Worm (Caenorhabditis elegans) whole organism, young adult: ENCODE results near the gene F33H1.4.

Experiments
- B0261.1 ChIP-seq: sonication (generic microtip); optimal IDR thresholded peaks from 2 replicates; lab custom pipeline; 2016; ENCODE audit warnings: mild to moderate bottlenecking, missing genetic modification characterization, moderate library complexity, missing compliant biosample characterization
- B0336.3 ChIP-seq: fragments of 200-800 bp; sonication (Bioruptor generic); IDR thresholded peaks from 2 replicates; pipeline ENCODE4 v1.3.6; 2022; ENCODE audit warnings: missing genetic modification characterization, missing compliant biosample characterization
- D2030.7 ChIP-seq: fragments of 200-800 bp; sonication (Bioruptor generic); IDR thresholded peaks from 2 replicates; pipeline ENCODE4 v1.3.6; 2022; ENCODE audit warnings: missing genetic modification reagents, missing genetic modification characterization, missing compliant biosample characterization
- F10E7.11 ChIP-seq: sonication (generic microtip); optimal IDR thresholded peaks from 2 replicates; lab custom pipeline; 2017; ENCODE audit warnings: mild to moderate bottlenecking, missing genetic modification characterization, moderate library complexity, missing compliant biosample characterization
- F23B12.7 ChIP-seq: sonication (generic microtip); optimal IDR thresholded peaks from 2 replicates; lab custom pipeline; 2017; ENCODE audit warnings: missing genetic modification characterization, mild to moderate bottlenecking, missing compliant biosample characterization, antibody characterized with exemption, moderate library complexity; ENCODE audit not compliant: insufficient read depth
- F39B2.1 ChIP-seq: fragments of 200-800 bp; sonication (Bioruptor generic); IDR thresholded peaks from 2 replicates; pipeline ENCODE4 v1.3.6; 2022; ENCODE audit warnings: missing genetic modification reagents, missing genetic modification characterization, missing compliant biosample characterization
- F57C9.4 ChIP-seq: sonication (generic microtip); optimal IDR thresholded peaks from 2 replicates; lab custom pipeline; 2017; ENCODE audit warnings: mild to moderate bottlenecking, missing genetic modification characterization, missing compliant biosample characterization
- K11D2.4 ChIP-seq: fragments of 200-800 bp; sonication (Bioruptor generic); IDR thresholded peaks from 2 replicates; pipeline ENCODE4 v1.3.6; 2022; ENCODE audit warnings: missing genetic modification reagents, missing genetic modification characterization, missing compliant biosample characterization
- K12H6.12 ChIP-seq: fragments of 200-800 bp; sonication (Bioruptor generic); optimal IDR thresholded peaks from 2 replicates; lab custom pipeline; 2018; ENCODE audit warnings: mild to moderate bottlenecking, missing genetic modification characterization, missing compliant biosample characterization
- Y53F4B.3 ChIP-seq: fragments of 200-800 bp; sonication (Bioruptor generic); IDR thresholded peaks from 2 replicates; pipeline ENCODE4 v1.3.6; 2022; ENCODE audit warnings: missing genetic modification reagents, missing genetic modification characterization, missing compliant biosample characterization
- Y79H2A.3 ChIP-seq: fragments of 200-800 bp; sonication (Bioruptor generic); conservative IDR thresholded peaks from 2 replicates; pipeline ENCODE4 v1.3.6; 2022; ENCODE audit warnings: missing genetic modification reagents, missing genetic modification characterization, missing compliant biosample characterization
- Y95B8A.8 ChIP-seq: fragments of 200-800 bp; sonication (Bioruptor generic); IDR thresholded peaks from 2 replicates; pipeline ENCODE4 v1.3.6; 2022; ENCODE audit warnings: missing genetic modification reagents, missing genetic modification characterization, missing compliant biosample characterization
- ZK185.1 ChIP-seq: sonication (generic microtip); optimal IDR thresholded peaks from 2 replicates; lab custom pipeline; 2016; ENCODE audit warnings: mild to moderate bottlenecking, missing genetic modification characterization, missing compliant biosample characterization; ENCODE audit not compliant: poor library complexity, severe bottlenecking
- akir-1 ChIP-seq: fragments of 200-800 bp; sonication (Bioruptor generic); optimal IDR thresholded peaks from 2 replicates; lab custom pipeline; 2018; ENCODE audit warnings: mild to moderate bottlenecking, missing genetic modification characterization, moderate library complexity, missing compliant biosample characterization
- ama-1 ChIP-seq, 3 experiments: fragments of 150-350 bp in 1 of 3; sonication (generic microtip) in 2 of 3; optimal IDR thresholded peaks; 2 replicates each; lab custom pipeline; 2014 to 2018; ENCODE audit warnings: missing biosample characterization in 2 of 3, missing genetic modification characterization in 2 of 3, missing genetic modification reagents in 2 of 3
- atf-7 ChIP-seq: sonication (generic microtip); optimal IDR thresholded peaks from 2 replicates; lab custom pipeline; 2017; ENCODE audit warnings: mild to moderate bottlenecking, missing genetic modification characterization, missing compliant biosample characterization
- cebp-1 ChIP-seq, 2 experiments: fragments of 200-800 bp in 1 of 2; sonication (Bioruptor generic) in 1 of 2; sonication (generic microtip) in 1 of 2; IDR thresholded peaks in 1 of 2; optimal IDR thresholded peaks in 1 of 2; 2 replicates each; pipeline versions ENCODE4 v1.3.6 to Lab custom; 2017 to 2022; ENCODE audit warnings: missing compliant biosample characterization in 2 of 2, missing genetic modification characterization in 2 of 2, mild to moderate bottlenecking in 1 of 2, missing genetic modification reagents in 1 of 2, moderate library complexity in 1 of 2
- ceh-79 ChIP-seq: sonication (generic microtip); optimal IDR thresholded peaks from 2 replicates; lab custom pipeline; 2017; ENCODE audit warnings: mild to moderate bottlenecking, missing genetic modification characterization, missing compliant biosample characterization
- dpl-1 ChIP-seq: fragments of 150-350 bp; optimal IDR thresholded peaks from 2 replicates; lab custom pipeline; 2014; ENCODE audit warnings: missing biosample characterization, missing genetic modification reagents, missing genetic modification characterization
- efl-1 ChIP-seq: fragments of 150-350 bp; optimal IDR thresholded peaks from 2 replicates; lab custom pipeline; 2014; ENCODE audit warnings: missing biosample characterization, missing genetic modification reagents, missing genetic modification characterization
- egl-18 ChIP-seq: fragments of 200-800 bp; sonication (Bioruptor generic); IDR thresholded peaks from 2 replicates; pipeline ENCODE4 v1.3.6; 2022; ENCODE audit warnings: missing genetic modification reagents, missing genetic modification characterization, missing compliant biosample characterization
- ets-4 ChIP-seq: fragments of 200-800 bp; sonication (Bioruptor generic); optimal IDR thresholded peaks from 2 replicates; lab custom pipeline; 2018; ENCODE audit warnings: mild to moderate bottlenecking, missing genetic modification characterization, missing compliant biosample characterization
- hmg-20 ChIP-seq: fragments of 200-800 bp; sonication (Bioruptor generic); IDR thresholded peaks from 2 replicates; pipeline ENCODE4 v1.3.6; 2022; ENCODE audit warnings: missing genetic modification reagents, missing genetic modification characterization, missing compliant biosample characterization
- lag-1 ChIP-seq: fragments of 200-800 bp; sonication (Bioruptor generic); IDR thresholded peaks from 2 replicates; pipeline ENCODE4 v1.3.6; 2022; ENCODE audit warnings: missing genetic modification reagents, missing genetic modification characterization, missing compliant biosample characterization
- let-526 ChIP-seq: fragments of 200-800 bp; sonication (Bioruptor generic); IDR thresholded peaks from 2 replicates; pipeline ENCODE4 v1.3.6; 2022; ENCODE audit warnings: missing genetic modification reagents, missing genetic modification characterization, missing compliant biosample characterization
- lsy-27 ChIP-seq: sonication (generic microtip); optimal IDR thresholded peaks from 2 replicates; lab custom pipeline; 2017; ENCODE audit warnings: missing genetic modification characterization, mild to moderate bottlenecking, missing compliant biosample characterization, antibody characterized with exemption, missing genotype, borderline replicate concordance; ENCODE audit not compliant: insufficient read depth
- mes-4 ChIP-seq: sonication (generic microtip); optimal IDR thresholded peaks from 2 replicates; lab custom pipeline; 2016; ENCODE audit warnings: missing genotype, missing genetic modification characterization, missing compliant biosample characterization
- nhr-120 ChIP-seq: fragments of 200-800 bp; sonication (Bioruptor generic); IDR thresholded peaks from 2 replicates; pipeline ENCODE4 v1.3.6; 2022; ENCODE audit warnings: missing genetic modification characterization, missing compliant biosample characterization
- nhr-80 ChIP-seq: sonication (generic microtip); optimal IDR thresholded peaks from 2 replicates; lab custom pipeline; 2016; ENCODE audit warnings: missing genetic modification characterization, missing compliant biosample characterization
- pha-4 ChIP-seq: fragments of 150-350 bp; sonication (generic microtip); optimal IDR thresholded peaks from 2 replicates; lab custom pipeline; 2014; ENCODE audit warnings: missing biosample characterization, missing genetic modification reagents, missing genetic modification characterization
- repo-1 ChIP-seq: sonication (generic microtip); optimal IDR thresholded peaks from 2 replicates; lab custom pipeline; 2017; ENCODE audit warnings: mild to moderate bottlenecking, missing genetic modification characterization, missing compliant biosample characterization
- sdz-38 ChIP-seq: sonication (generic microtip); optimal IDR thresholded peaks from 2 replicates; lab custom pipeline; 2016; ENCODE audit warnings: missing genotype, missing genetic modification characterization, missing compliant biosample characterization
- snpc-1.3 ChIP-seq: sonication (generic microtip); optimal IDR thresholded peaks from 2 replicates; lab custom pipeline; 2017; ENCODE audit warnings: missing genetic modification characterization, mild to moderate bottlenecking, missing compliant biosample characterization, antibody characterized with exemption, moderate library complexity, missing genotype, missing genetic modification reagents; ENCODE audit not compliant: insufficient read depth
- tbp1 ChIP-seq: fragments of 200-800 bp; sonication (Bioruptor generic); optimal IDR thresholded peaks from 2 replicates; lab custom pipeline; 2018; ENCODE audit warnings: mild to moderate bottlenecking, missing genetic modification characterization, missing compliant biosample characterization
- tlf-1 ChIP-seq: fragments of 200-800 bp; sonication (Bioruptor generic); optimal IDR thresholded peaks from 2 replicates; lab custom pipeline; 2018; ENCODE audit warnings: mild to moderate bottlenecking, missing genetic modification characterization, missing compliant biosample characterization
- unc-62 ChIP-seq: fragments of 150-350 bp; optimal IDR thresholded peaks from 2 replicates; lab custom pipeline; 2014; ENCODE audit warnings: missing biosample characterization, missing genetic modification reagents, missing genetic modification characterization
- ztf-22 ChIP-seq: fragments of 200-800 bp; sonication (Bioruptor generic); optimal IDR thresholded peaks from 2 replicates; lab custom pipeline; 2018; ENCODE audit warnings: mild to moderate bottlenecking, missing genetic modification characterization, moderate library complexity, missing compliant biosample characterization

F33H1.4 gene

ce11 chrII:10132818-10133217 is 41.6 kb upstream of the F33H1.4 start:
- TF ChIP-seq unc-62 (GFP tag; lab: Kevin White, UChicago) (no peak), let-526 (GFP tag; lab: Robert Waterston, UW) (no peak), egl-18 (no peak), Y95B8A.8 (GFP tag; lab: Robert Waterston, UW) (no peak), ets-4 (GFP tag; lab: Kevin White, UChicago) (no peak), lag-1 (GFP tag; lab: Robert Waterston, UW) (no peak)

ce11 chrII:10134285-10134995 is 40.0 kb upstream of the F33H1.4 start, which contains the start of gene F27E5.9:
F27E5.9 (plus strand) TSS chrII:10134945.
- TF ChIP-seq nhr-80 (peak; percentile 87), B0336.3 (GFP tag; lab: Robert Waterston, UW) (no peak)

ce11 chrII:10136771-10137170 is 37.7 kb upstream of the F33H1.4 start:
- TF ChIP-seq B0261.1 (tag; lab: Kevin White, UChicago) (no peak), Y53F4B.3 (GFP tag; lab: Robert Waterston, UW) (no peak), sdz-38 (tag; lab: Kevin White, UChicago) (no peak), akir-1 (GFP tag; lab: Kevin White, UChicago) (no peak), ama-1 (optimal IDR thresholded peaks at IDR 0.05; lab: Kevin White, UChicago) (no peak), ama-1 (GFP tag; optimal IDR thresholded peaks at IDR 0.05; lab: Kevin White, UChicago) (no peak), cebp-1 (GFP tag; IDR thresholded peaks at IDR 0.05; lab: Robert Waterston, UW) (no peak), cebp-1 (tag; optimal IDR thresholded peaks at IDR 0.05; lab: Kevin White, UChicago) (no peak), tbp1 (GFP tag; lab: Kevin White, UChicago) (no peak)
- TF ChIP-seq, all 124 proteins: peak for 0

ce11 chrII:10137358-10137757 is 37.1 kb upstream of the F33H1.4 start, which contains the start of gene phg-1:
phg-1 (plus strand) TSS chrII:10137658.
- TF ChIP-seq F23B12.7 (tag; lab: Kevin White, UChicago) (no peak), pha-4 (tag; lab: Kevin White, UChicago) (no peak)
- TF ChIP-seq, all 124 proteins: peak for 0

- TF ChIP-seq dpl-1 (no peak), F10E7.11 (tag; lab: Kevin White, UChicago) (no peak), mes-4 (tag; lab: Kevin White, UChicago) (no peak), nhr-80 (peak; percentile 68), F57C9.4 (tag; lab: Kevin White, UChicago) (no peak), ZK185.1 (no peak)
- TF ChIP-seq, all 124 proteins: peak for 1
Observed at ce11 chrII:10139177-10139640, 35.2 kb upstream of the F33H1.4 start, which contains the start of gene asah-2. asah-2 (plus strand) TSS chrII:10139590.

ce11 chrII:10144092-10144491 is 30.4 kb upstream of the F33H1.4 start, which contains the start of gene F27E5.3:
F27E5.3 (minus strand) TSS chrII:10144192.
- TF ChIP-seq D2030.7 (GFP tag; lab: Robert Waterston, UW) = no peak
- TF ChIP-seq K11D2.4 (GFP tag; lab: Robert Waterston, UW) = no peak
- TF ChIP-seq hmg-20 (GFP tag; lab: Robert Waterston, UW) = no peak
- TF ChIP-seq tlf-1 = no peak
- TF ChIP-seq F23B12.7 (tag; lab: Kevin White, UChicago) = no peak
- no peak for TF ChIP-seq ztf-22 (GFP tag; lab: Kevin White, UChicago)
- TF ChIP-seq repo-1 (tag; lab: Kevin White, UChicago) = no peak
- TF ChIP-seq F39B2.1 (GFP tag; lab: Robert Waterston, UW) = no peak
- TF ChIP-seq ceh-79 (tag; lab: Kevin White, UChicago) = no peak
- no peak for TF ChIP-seq nhr-120 (GFP tag; lab: Robert Waterston, UW)
- no peak for TF ChIP-seq cebp-1 (GFP tag; IDR thresholded peaks at IDR 0.05; lab: Robert Waterston, UW)
- no peak for TF ChIP-seq cebp-1 (tag; optimal IDR thresholded peaks at IDR 0.05; lab: Kevin White, UChicago)
- no peak for TF ChIP-seq atf-7 (tag; lab: Kevin White, UChicago)
- no peak for TF ChIP-seq lsy-27
- no peak for TF ChIP-seq Y79H2A.3 (GFP tag; lab: Robert Waterston, UW)
- no peak for TF ChIP-seq efl-1 (GFP tag; lab: Kevin White, UChicago)
- no peak for TF ChIP-seq K12H6.12
- no peak for TF ChIP-seq B0336.3 (GFP tag; lab: Robert Waterston, UW)
- TF ChIP-seq snpc-1.3 = no peak
